Worm (Caenorhabditis elegans) whole organism, mixed stage, embryonic: ENCODE data around the gene C25A8.5.

ENCODE experiments used
- bed-3 ChIP-seq: fragments of 200-800 bp; sonication (Bioruptor generic); optimal IDR thresholded peaks from 3 replicates; lab custom pipeline; 2018; ENCODE audit warnings: mild to moderate bottlenecking, missing genetic modification characterization, moderate library complexity, missing compliant biosample characterization
- ceh-39 ChIP-seq: fragments of 150-350 bp; optimal IDR thresholded peaks from 2 replicates; lab custom pipeline; 2014; ENCODE audit warnings: missing biosample characterization, missing genetic modification characterization
- ceh-83 ChIP-seq: fragments of 200-800 bp; sonication (Bioruptor generic); optimal IDR thresholded peaks from 2 replicates; lab custom pipeline; 2018; ENCODE audit warnings: mild to moderate bottlenecking, missing genetic modification characterization, missing compliant biosample characterization
- mab-5 ChIP-seq: fragments of 150-350 bp; optimal IDR thresholded peaks from 2 replicates; lab custom pipeline; 2014; ENCODE audit warnings: missing biosample characterization, missing genetic modification characterization
- mep-1 ChIP-seq: fragments of 150-350 bp; optimal IDR thresholded peaks from 2 replicates; lab custom pipeline; 2017; ENCODE audit warnings: missing biosample characterization, missing genetic modification reagents, missing genetic modification characterization, inconsistent platforms
- nhr-76 ChIP-seq: sonication (generic microtip); optimal IDR thresholded peaks from 2 replicates; lab custom pipeline; 2017; ENCODE audit warnings: missing biosample characterization, missing genetic modification characterization
- pha-4 ChIP-seq: fragments of 150-350 bp; optimal IDR thresholded peaks from 2 replicates; lab custom pipeline; 2018; ENCODE audit warnings: missing biosample characterization, missing genetic modification reagents, missing genetic modification characterization
- sptf-1 ChIP-seq: sonication (generic microtip); optimal IDR thresholded peaks from 2 replicates; lab custom pipeline; 2017; ENCODE audit warnings: mild to moderate bottlenecking, missing genetic modification characterization, moderate library complexity, missing compliant biosample characterization

DNA sequence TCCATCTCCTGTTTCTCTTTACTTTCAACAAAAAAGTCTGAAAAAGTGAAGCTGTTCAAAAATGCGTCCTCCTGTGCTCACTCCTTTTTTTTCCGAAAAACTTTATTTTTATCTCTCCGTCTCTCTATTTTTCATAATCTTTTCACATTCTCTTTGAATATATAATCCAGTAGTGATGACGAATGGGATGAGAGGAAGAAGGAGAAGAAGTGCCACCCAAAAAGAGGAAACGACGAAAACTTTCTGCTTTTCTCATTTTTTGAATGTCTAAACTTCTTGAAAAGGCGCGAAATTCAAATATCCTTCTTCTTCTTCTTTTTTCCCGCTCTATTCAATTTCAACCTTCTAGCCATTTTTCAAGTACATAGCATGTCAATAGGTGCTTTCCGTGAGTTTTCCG lies 44.6 kb upstream of the C25A8.5 start:
- TF ChIP-seq ceh-83 (GFP tag; lab: Kevin White, UChicago) (no peak), mep-1 (tag; lab: Kevin White, UChicago) (no peak), sptf-1 (tag; lab: Kevin White, UChicago) (no peak), pha-4 (tag; lab: Kevin White, UChicago) (no peak), nhr-76 (no peak), mab-5 (tag; lab: Kevin White, UChicago) (no peak), bed-3 (GFP tag; lab: Kevin White, UChicago) (no peak), ceh-39 (tag; lab: Kevin White, UChicago) (no peak)
